Worm (Caenorhabditis elegans) whole organism, L1 larva: ENCODE data around the gene clc-7.

Source experiments
- hpl-2 ChIP-seq: fragments of 150-350 bp; optimal IDR thresholded peaks from 2 replicates; lab custom pipeline; 2014; ENCODE audit warnings: missing biosample characterization, missing genetic modification reagents, missing genetic modification characterization
- mdl-1 ChIP-seq, 2 experiments: fragments of 150-350 bp; optimal IDR thresholded peaks; 2 replicates each; lab custom pipeline; 2014 to 2017; ENCODE audit warnings: missing biosample characterization in 2 of 2, missing genetic modification characterization in 2 of 2, inconsistent platforms in 1 of 2
- mef-2 ChIP-seq: fragments of 150-350 bp; optimal IDR thresholded peaks from 2 replicates; lab custom pipeline; 2014; ENCODE audit warnings: missing biosample characterization, missing genetic modification characterization
- mep-1 ChIP-seq: fragments of 150-350 bp; optimal IDR thresholded peaks from 2 replicates; lab custom pipeline; 2014; ENCODE audit warnings: missing biosample characterization, missing genetic modification characterization
- sptf-1 ChIP-seq: fragments of 150-350 bp; optimal IDR thresholded peaks from 2 replicates; lab custom pipeline; 2014; ENCODE audit warnings: missing biosample characterization, missing genetic modification characterization

- TF ChIP-seq mef-2 (no peak), sptf-1 (no peak), mdl-1 (tag; optimal IDR thresholded peaks at IDR 0.05; lab: Kevin White, UChicago) (no peak), mep-1 (tag; lab: Kevin White, UChicago) (no peak), hpl-2 (GFP tag; lab: Kevin White, UChicago) (no peak)
These were observed 48.3 kb downstream of the clc-7 start for ce11 chrX:5116180-5116579.
